Worm (Caenorhabditis elegans) whole organism, L2 larva: ENCODE results near the gene ptb-1.

Experiments used
- ama-1 ChIP-seq: fragments of 150-350 bp; optimal IDR thresholded peaks from 2 replicates; lab custom pipeline; 2018; ENCODE audit warnings: inconsistent platforms
- ceh-82 ChIP-seq: fragments of 150-350 bp; optimal IDR thresholded peaks from 2 replicates; lab custom pipeline; 2014; ENCODE audit warnings: missing biosample characterization, missing genetic modification characterization
- elt-3 ChIP-seq: sonication (generic microtip); optimal IDR thresholded peaks from 2 replicates; lab custom pipeline; 2017; ENCODE audit warnings: missing biosample characterization, missing genetic modification characterization
- nhr-11 ChIP-seq: fragments of 150-350 bp; optimal IDR thresholded peaks from 2 replicates; lab custom pipeline; 2014; ENCODE audit warnings: missing biosample characterization, missing genetic modification characterization
- nhr-6 ChIP-seq: fragments of 150-350 bp; optimal IDR thresholded peaks from 2 replicates; lab custom pipeline; 2014; ENCODE audit warnings: missing biosample characterization, missing genetic modification characterization
- snpc-4 ChIP-seq: fragments of 150-350 bp; optimal IDR thresholded peaks from 2 replicates; lab custom pipeline; 2014; ENCODE audit warnings: missing biosample characterization, missing genetic modification characterization
- unc-39 ChIP-seq: fragments of 150-350 bp; optimal IDR thresholded peaks from 2 replicates; lab custom pipeline; 2014; ENCODE audit warnings: missing biosample characterization, missing genetic modification characterization
- unc-55 ChIP-seq: fragments of 150-350 bp; sonication (generic microtip); optimal IDR thresholded peaks from 3 replicates; lab custom pipeline; 2014; ENCODE audit warnings: missing biosample characterization, missing genetic modification reagents, missing genetic modification characterization
- unc-62 ChIP-seq: fragments of 150-350 bp; optimal IDR thresholded peaks from 2 replicates; lab custom pipeline; 2014; ENCODE audit warnings: missing biosample characterization, missing genetic modification reagents, missing genetic modification characterization
- zag-1 ChIP-seq: fragments of 150-350 bp; optimal IDR thresholded peaks from 2 replicates; lab custom pipeline; 2014; ENCODE audit warnings: missing biosample characterization, missing genetic modification characterization

- TF ChIP-seq zag-1 (no peak), unc-62 (GFP tag; lab: Kevin White, UChicago) (no peak), snpc-4 (tag; lab: Kevin White, UChicago) (no peak), unc-39 (no peak), ama-1 (no peak), elt-3 (tag; lab: Kevin White, UChicago) (no peak), unc-55 (GFP tag; lab: Kevin White, UChicago) (no peak), nhr-6 (tag; lab: Kevin White, UChicago) (no peak), ceh-82 (no peak), nhr-11 (tag; lab: Kevin White, UChicago) (no peak)
These were observed 10.4 kb upstream of the ptb-1 start, which contains the start of gene D2089.3 for ce11 chrII:10665031-10665430.
